Worm (Caenorhabditis elegans) whole organism, late embryonic: ENCODE data around the gene gasr-8.
A peak's percentile ranks its signal among the peaks of the same experiment; 100 is the strongest.

Source experiments
- C08G9.2 ChIP-seq: sonication (generic microtip); optimal IDR thresholded peaks from 2 replicates; lab custom pipeline; 2016; ENCODE audit warnings: mild to moderate bottlenecking, missing genetic modification characterization, moderate library complexity, missing compliant biosample characterization
- C38D4.7 ChIP-seq: fragments of 200-800 bp; sonication (Bioruptor generic); optimal IDR thresholded peaks from 2 replicates; lab custom pipeline; 2018; ENCODE audit warnings: mild to moderate bottlenecking, missing genetic modification characterization, moderate library complexity, missing compliant biosample characterization
- K09A11.1 ChIP-seq: sonication (generic microtip); optimal IDR thresholded peaks from 2 replicates; lab custom pipeline; 2017; ENCODE audit warnings: antibody characterized with exemption, mild to moderate bottlenecking, missing genetic modification characterization, missing compliant biosample characterization; ENCODE audit not compliant: insufficient read depth
- T23F11.4 ChIP-seq: fragments of 200-800 bp; sonication (Bioruptor generic); optimal IDR thresholded peaks from 2 replicates; lab custom pipeline; 2018; ENCODE audit warnings: mild to moderate bottlenecking, missing genetic modification characterization, missing compliant biosample characterization
- ahr-1 ChIP-seq: sonication (generic microtip); optimal IDR thresholded peaks from 2 replicates; lab custom pipeline; 2016; ENCODE audit warnings: missing genetic modification characterization, missing compliant biosample characterization
- ama-1 ChIP-seq: fragments of 150-350 bp; optimal IDR thresholded peaks from 2 replicates; lab custom pipeline; 2014
- ceh-14 ChIP-seq: sonication (generic microtip); optimal IDR thresholded peaks from 2 replicates; lab custom pipeline; 2016; ENCODE audit warnings: missing genotype, missing genetic modification characterization, missing compliant biosample characterization
- ceh-18 ChIP-seq: sonication (generic microtip); optimal IDR thresholded peaks from 2 replicates; lab custom pipeline; 2016; ENCODE audit warnings: missing genetic modification characterization, missing compliant biosample characterization
- ceh-22 ChIP-seq: sonication (generic microtip); optimal IDR thresholded peaks from 2 replicates; lab custom pipeline; 2017; ENCODE audit warnings: missing biosample characterization, missing genetic modification characterization
- ceh-34 ChIP-seq: sonication (generic microtip); optimal IDR thresholded peaks from 2 replicates; lab custom pipeline; 2016; ENCODE audit warnings: mild to moderate bottlenecking, missing genetic modification characterization, missing compliant biosample characterization
- ceh-48 ChIP-seq: sonication (generic microtip); optimal IDR thresholded peaks from 2 replicates; lab custom pipeline; 2016; ENCODE audit warnings: missing genetic modification characterization, inconsistent platforms, missing compliant biosample characterization
- ets-4 ChIP-seq: sonication (generic microtip); optimal IDR thresholded peaks from 2 replicates; lab custom pipeline; 2016; ENCODE audit warnings: missing genetic modification characterization, missing compliant biosample characterization
- eyg-1 ChIP-seq: sonication (generic microtip); optimal IDR thresholded peaks from 2 replicates; lab custom pipeline; 2016; ENCODE audit warnings: missing genotype, missing genetic modification characterization, missing compliant biosample characterization
- fkh-10 ChIP-seq: fragments of 150-350 bp; optimal IDR thresholded peaks from 2 replicates; lab custom pipeline; 2014; ENCODE audit warnings: missing biosample characterization, missing genetic modification reagents, missing genetic modification characterization
- fkh-6 ChIP-seq: sonication (generic microtip); optimal IDR thresholded peaks from 2 replicates; lab custom pipeline; 2016; ENCODE audit warnings: missing genetic modification characterization, missing compliant biosample characterization
- gmeb-2 ChIP-seq: sonication (generic microtip); optimal IDR thresholded peaks from 2 replicates; lab custom pipeline; 2016; ENCODE audit warnings: missing genetic modification characterization, inconsistent platforms, missing compliant biosample characterization
- hlh-30 ChIP-seq: sonication (generic microtip); optimal IDR thresholded peaks from 2 replicates; lab custom pipeline; 2017; ENCODE audit warnings: antibody characterized with exemption, missing genetic modification characterization, missing compliant biosample characterization; ENCODE audit not compliant: insufficient read depth
- hlh-6 ChIP-seq: sonication (generic microtip); optimal IDR thresholded peaks from 2 replicates; lab custom pipeline; 2016; ENCODE audit warnings: missing genotype, missing genetic modification characterization, missing compliant biosample characterization
- lim-6 ChIP-seq: sonication (generic microtip); optimal IDR thresholded peaks from 2 replicates; lab custom pipeline; 2016; ENCODE audit warnings: missing genetic modification characterization, missing compliant biosample characterization
- mec-3 ChIP-seq: sonication (generic microtip); optimal IDR thresholded peaks from 2 replicates; lab custom pipeline; 2016; ENCODE audit warnings: borderline replicate concordance, missing genetic modification characterization, missing compliant biosample characterization
- nfya-1 ChIP-seq: sonication (generic microtip); optimal IDR thresholded peaks from 2 replicates; lab custom pipeline; 2017; ENCODE audit warnings: missing genetic modification characterization, mild to moderate bottlenecking, missing compliant biosample characterization, antibody characterized with exemption, moderate library complexity
- nhr-232 ChIP-seq: sonication (generic microtip); optimal IDR thresholded peaks from 2 replicates; lab custom pipeline; 2016; ENCODE audit warnings: missing genetic modification characterization, missing compliant biosample characterization
- pat-9 ChIP-seq: fragments of 200-800 bp; sonication (Bioruptor generic); optimal IDR thresholded peaks from 2 replicates; lab custom pipeline; 2018; ENCODE audit warnings: mild to moderate bottlenecking, missing genetic modification characterization, moderate library complexity, missing compliant biosample characterization
- pqm-1 ChIP-seq: sonication (generic microtip); optimal IDR thresholded peaks from 2 replicates; lab custom pipeline; 2016; ENCODE audit warnings: missing genetic modification characterization, missing compliant biosample characterization
- sdc-2 ChIP-seq: sonication (generic microtip); optimal IDR thresholded peaks from 2 replicates; lab custom pipeline; 2016; ENCODE audit warnings: missing genotype, missing genetic modification characterization, missing compliant biosample characterization
- syd-9 ChIP-seq: sonication (generic microtip); optimal IDR thresholded peaks from 2 replicates; lab custom pipeline; 2016; ENCODE audit warnings: mild to moderate bottlenecking, missing genetic modification characterization, moderate library complexity, missing compliant biosample characterization
- ttx-3 ChIP-seq: sonication (generic microtip); optimal IDR thresholded peaks from 2 replicates; lab custom pipeline; 2016; ENCODE audit warnings: missing genetic modification reagents, missing genetic modification characterization, missing compliant biosample characterization
- unc-3 ChIP-seq, 2 experiments: fragments of 200-800 bp in 1 of 2; sonication (Bioruptor generic) in 1 of 2; sonication (generic microtip) in 1 of 2; conservative IDR thresholded peaks in 1 of 2; optimal IDR thresholded peaks in 1 of 2; 2 replicates each; pipeline versions ENCODE4 v1.3.6 to Lab custom; 2016 to 2022; ENCODE audit warnings: missing compliant biosample characterization in 2 of 2, missing genetic modification characterization in 2 of 2, missing genetic modification reagents in 1 of 2
- unc-55 ChIP-seq: sonication (generic microtip); optimal IDR thresholded peaks from 2 replicates; lab custom pipeline; 2017; ENCODE audit warnings: missing biosample characterization, missing genetic modification reagents, missing genetic modification characterization
- unc-86 ChIP-seq: sonication (generic microtip); optimal IDR thresholded peaks from 2 replicates; lab custom pipeline; 2016; ENCODE audit warnings: missing genetic modification characterization, missing compliant biosample characterization
- ztf-16 ChIP-seq: sonication (generic microtip); optimal IDR thresholded peaks from 2 replicates; lab custom pipeline; 2017; ENCODE audit warnings: missing genetic modification characterization, missing compliant biosample characterization

gasr-8 gene

DNA sequence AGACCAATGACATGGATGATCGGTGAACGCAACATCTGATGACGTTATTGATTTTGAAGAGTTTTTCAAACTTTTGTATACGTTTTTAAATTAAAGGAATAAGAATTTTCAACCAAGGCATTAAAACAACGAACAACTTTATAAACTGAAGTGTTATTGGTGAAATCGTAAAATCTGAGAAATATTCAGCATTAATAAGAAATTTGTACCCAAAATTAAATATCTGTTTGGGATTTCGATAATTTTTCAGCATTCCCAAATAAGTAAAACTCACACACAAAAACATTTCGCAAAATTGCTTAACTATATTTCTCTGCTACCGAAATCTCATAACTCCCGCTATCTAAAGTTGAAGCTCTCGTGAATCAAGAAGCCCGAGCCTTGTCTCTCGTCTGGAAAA, 29.3 kb upstream of the gasr-8 start:
- TF ChIP-seq pat-9 (no peak), ama-1 (lab: Kevin White, UChicago) (no peak), fkh-10 (GFP tag; lab: Kevin White, UChicago) (no peak), nfya-1 (tag; lab: Kevin White, UChicago) (no peak)

DNA sequence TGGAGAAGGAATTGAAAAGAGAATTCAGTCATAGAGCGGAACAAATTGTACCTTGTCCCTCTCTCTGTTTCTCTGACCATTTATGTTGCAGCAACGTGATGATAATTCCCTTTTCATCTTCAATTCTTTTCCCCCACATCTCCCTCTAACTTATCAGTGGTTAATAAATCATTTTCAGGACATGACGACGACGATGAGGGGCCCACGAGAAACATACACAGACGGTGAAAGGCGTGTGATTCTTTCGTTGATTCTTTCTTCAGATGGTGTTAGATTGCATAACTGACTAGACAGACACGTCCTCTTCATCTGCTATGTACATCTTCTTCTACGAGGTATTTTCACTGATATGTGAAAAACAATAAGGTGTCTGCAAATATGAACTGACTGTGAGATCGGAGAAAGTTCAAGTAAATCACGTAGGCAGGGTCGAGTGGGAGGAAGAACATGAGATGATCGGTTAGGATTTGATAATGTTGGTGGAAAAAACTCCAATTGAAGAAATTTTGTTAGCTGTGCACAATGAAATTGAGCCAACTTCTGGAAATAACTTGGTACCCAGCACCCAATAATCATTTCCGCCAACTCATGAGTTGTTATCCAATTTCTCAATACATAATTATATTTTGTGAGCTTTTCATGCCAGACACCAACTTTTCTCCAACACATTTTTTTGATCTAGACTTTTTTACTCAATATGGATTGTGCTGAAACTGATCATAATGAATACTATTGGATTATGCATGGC, 28.1 kb upstream of the gasr-8 start, which contains the start of gene srh-17:
TSS of gene srh-17 (plus strand) at position 698 of the 748 bp plus-strand sequence.
- TF ChIP-seq mec-3 (tag; lab: Kevin White, UChicago) (no peak), unc-3 (GFP tag; conservative IDR thresholded peaks at IDR 0.05; lab: Robert Waterston, UW) (no peak), unc-3 (tag; optimal IDR thresholded peaks at IDR 0.05; lab: Kevin White, UChicago) (no peak), hlh-6 (no peak), C08G9.2 (no peak), nfya-1 (tag; lab: Kevin White, UChicago) (no peak), syd-9 (tag; lab: Kevin White, UChicago) (no peak), sdc-2 (tag; lab: Kevin White, UChicago) (no peak), ztf-16 (tag; lab: Kevin White, UChicago) (no peak), ets-4 (tag; lab: Kevin White, UChicago) (no peak), ahr-1 (no peak), ceh-14 (tag; lab: Kevin White, UChicago) (no peak)
- TF ChIP-seq, all 69 proteins: peak for 0

DNA sequence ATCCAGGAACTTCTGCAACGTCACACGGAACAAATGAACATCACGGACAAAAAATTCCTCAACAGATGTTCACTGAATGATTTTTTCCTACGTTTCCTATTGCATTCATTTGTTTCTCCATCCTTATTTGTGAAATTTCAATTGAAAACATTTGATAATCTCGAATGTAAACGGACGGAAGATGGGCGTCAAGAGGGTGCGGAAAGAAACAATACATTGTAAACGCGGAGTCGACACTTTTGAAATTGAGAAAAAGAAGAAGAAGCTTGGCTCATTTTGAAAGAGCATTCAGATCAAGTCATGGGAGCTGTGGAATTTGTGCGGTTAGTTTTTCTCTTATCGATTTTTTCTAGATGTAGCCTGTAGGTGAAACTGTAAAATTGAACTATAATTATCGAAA, 25.9 kb upstream of the gasr-8 start, which contains the start of gene C47E8.9:
TSS of gene C47E8.9 (plus strand) at position 301 of the 400 bp plus-strand sequence.
- TF ChIP-seq unc-86 (tag; lab: Kevin White, UChicago) = no peak
- TF ChIP-seq nhr-232 (tag; lab: Kevin White, UChicago) = no peak
- TF ChIP-seq ttx-3 (tag; lab: Kevin White, UChicago) = no peak
- TF ChIP-seq K09A11.1 (tag; lab: Kevin White, UChicago) = no peak
- no peak for TF ChIP-seq lim-6 (tag; lab: Kevin White, UChicago)
- TF ChIP-seq unc-55 (GFP tag; lab: Kevin White, UChicago) = no peak
- TF ChIP-seq fkh-6 (tag; lab: Kevin White, UChicago) = no peak
- TF ChIP-seq ceh-22 (tag; lab: Kevin White, UChicago) = no peak
- TF ChIP-seq ceh-18 = no peak
- TF ChIP-seq ama-1 (lab: Kevin White, UChicago) = no peak
- no peak for TF ChIP-seq gmeb-2 (tag; lab: Kevin White, UChicago)
- no peak for TF ChIP-seq C38D4.7
- no peak for TF ChIP-seq ceh-48
- no peak for TF ChIP-seq pqm-1
- TF ChIP-seq ceh-34 = no peak
- TF ChIP-seq nfya-1 (tag; lab: Kevin White, UChicago) = no peak
- TF ChIP-seq, all 69 proteins: peak for 0

DNA sequence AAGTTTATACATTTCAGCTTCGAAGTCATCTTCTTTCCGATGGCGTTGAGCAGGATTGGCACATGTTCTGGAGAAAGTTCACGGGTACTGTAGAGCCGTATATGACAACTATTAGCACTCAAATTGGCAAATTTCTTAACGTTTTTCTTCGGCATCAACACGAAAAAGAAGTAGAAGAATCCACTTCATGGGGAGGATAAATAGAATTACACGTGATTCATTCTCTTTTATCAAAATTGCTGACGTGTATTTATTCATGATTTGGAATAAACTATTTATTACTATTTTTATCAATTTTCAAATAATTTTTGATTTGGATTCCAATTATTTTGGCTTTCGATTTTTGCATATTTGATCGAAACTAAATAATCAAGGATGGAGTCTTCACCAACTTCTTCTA, 23.2 kb upstream of the gasr-8 start, which contains the start of gene C47E8.1:
TSS of gene C47E8.1 (plus strand) at position 301 of the 400 bp plus-strand sequence.
- TF ChIP-seq eyg-1 (tag; lab: Kevin White, UChicago) (no peak), nhr-232 (tag; lab: Kevin White, UChicago) (no peak), T23F11.4 (GFP tag; lab: Kevin White, UChicago) (no peak)
- TF ChIP-seq, all 69 proteins: peak for 0

DNA sequence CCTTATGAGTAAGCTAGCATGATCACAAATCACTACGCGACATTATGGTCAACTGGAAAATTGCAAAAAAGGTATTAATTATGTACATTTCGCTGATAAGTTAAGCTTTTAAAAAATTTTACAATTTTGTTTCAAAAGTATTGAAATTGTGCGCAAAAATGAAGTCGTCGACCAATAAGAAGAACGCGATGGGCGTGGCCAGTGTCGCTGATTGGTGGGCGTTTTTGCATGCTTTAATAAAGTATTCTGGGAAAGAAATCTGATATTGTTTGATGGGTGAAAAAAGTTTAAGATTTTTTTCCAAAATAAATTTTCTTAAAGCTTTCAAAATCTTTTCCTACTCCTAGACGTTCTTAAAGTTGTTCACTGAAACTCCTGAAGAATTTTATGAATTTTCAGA, 10.6 kb upstream of the gasr-8 start:
- TF ChIP-seq hlh-30 (no peak), nfya-1 (tag; lab: Kevin White, UChicago) (peak; percentile 81)
- TF ChIP-seq, all 69 proteins: peak for 1
